Fruit fly (Drosophila melanogaster) whole organism, embryonic: ENCODE measurements around the gene CG32379.

Source experiments
- Blimp-1 ChIP-seq: fragments of 200-800 bp; sonication (Bioruptor generic); optimal IDR thresholded peaks from 3 replicates; lab custom pipeline; 2018; ENCODE audit warnings: missing biosample characterization, missing genetic modification characterization, mild to moderate bottlenecking, moderate library complexity, missing genetic modification reagents
- CG10565 ChIP-seq: fragments of 200-800 bp; sonication (Bioruptor generic); optimal IDR thresholded peaks from 3 replicates; lab custom pipeline; 2016; ENCODE audit warnings: missing biosample characterization, mild to moderate bottlenecking, missing genetic modification characterization
- CG11560 ChIP-seq: fragments of 200-800 bp; sonication (Bioruptor generic); IDR thresholded peaks from 3 replicates; pipeline ENCODE4 v1.3.6; 2022; ENCODE audit warnings: missing biosample characterization, missing genetic modification characterization
- CG11696 ChIP-seq: fragments of 200-800 bp; sonication (Bioruptor generic); IDR thresholded peaks from 2 replicates; pipeline ENCODE4 v1.3.6; 2022; ENCODE audit warnings: missing biosample characterization, missing genetic modification characterization
- CG1233 ChIP-seq: fragments of 200-800 bp; sonication (Bioruptor generic); optimal IDR thresholded peaks from 4 replicates; lab custom pipeline; 2018; ENCODE audit warnings: missing biosample characterization, mild to moderate bottlenecking, missing genetic modification characterization
- CG12744 ChIP-seq: fragments of 200-800 bp; sonication (Bioruptor generic); optimal IDR thresholded peaks from 2 replicates; lab custom pipeline; 2016; ENCODE audit warnings: missing biosample characterization, missing genetic modification characterization
- CG14014 ChIP-seq: fragments of 200-800 bp; sonication (Bioruptor generic); IDR thresholded peaks from 2 replicates; pipeline ENCODE4 v1.3.6; 2022; ENCODE audit warnings: missing biosample characterization, missing genetic modification characterization
- CG14710 ChIP-seq: fragments of 200-800 bp; sonication (Bioruptor generic); optimal IDR thresholded peaks from 3 replicates; lab custom pipeline; 2019; ENCODE audit warnings: missing biosample characterization, mild to moderate bottlenecking, missing genetic modification characterization, moderate library complexity
- CG15011 ChIP-seq: fragments of 200-800 bp; sonication (Bioruptor generic); optimal IDR thresholded peaks from 3 replicates; lab custom pipeline; 2018; ENCODE audit warnings: missing biosample characterization, mild to moderate bottlenecking, missing genetic modification characterization
- CG1602 ChIP-seq: fragments of 200-800 bp; sonication (Bioruptor generic); optimal IDR thresholded peaks from 3 replicates; lab custom pipeline; 2016; ENCODE audit warnings: missing biosample characterization, missing genetic modification characterization
- CG1647 ChIP-seq: fragments of 200-800 bp; sonication (Bioruptor generic); optimal IDR thresholded peaks from 3 replicates; lab custom pipeline; 2016; ENCODE audit warnings: missing biosample characterization, missing genetic modification characterization
- CG17359 ChIP-seq: fragments of 200-800 bp; sonication (Bioruptor generic); optimal IDR thresholded peaks from 3 replicates; lab custom pipeline; 2018; ENCODE audit warnings: missing biosample characterization, mild to moderate bottlenecking, missing genetic modification characterization, moderate library complexity
- CG2120 ChIP-seq: fragments of 200-800 bp; sonication (Bioruptor generic); optimal IDR thresholded peaks from 3 replicates; lab custom pipeline; 2016; ENCODE audit warnings: missing biosample characterization, missing genetic modification characterization
- CG33213 ChIP-seq: fragments of 200-800 bp; sonication (Bioruptor generic); optimal IDR thresholded peaks from 3 replicates; lab custom pipeline; 2016; ENCODE audit warnings: missing biosample characterization, missing genetic modification characterization
- CG3726 ChIP-seq: fragments of 200-800 bp; sonication (Bioruptor generic); IDR thresholded peaks from 3 replicates; pipeline ENCODE4, ENCODE4 v1.3.6; 2022; ENCODE audit warnings: missing biosample characterization, missing genetic modification characterization
- CG4404 ChIP-seq: fragments of 200-800 bp; sonication (Bioruptor generic); IDR thresholded peaks from 2 replicates; pipeline ENCODE4 v1.3.6; 2022; ENCODE audit warnings: missing biosample characterization, missing genetic modification characterization
- CG4820 ChIP-seq: fragments of 200-800 bp; sonication (Bioruptor generic); optimal IDR thresholded peaks from 3 replicates; lab custom pipeline; 2016; ENCODE audit warnings: missing biosample characterization, missing genetic modification characterization
- CG6813 ChIP-seq: fragments of 200-800 bp; sonication (Bioruptor generic); optimal IDR thresholded peaks from 2 replicates; lab custom pipeline; 2017; ENCODE audit warnings: missing biosample characterization, missing genetic modification characterization, mild to moderate bottlenecking, moderate library complexity, missing genetic modification reagents
- CG7271 ChIP-seq: fragments of 200-800 bp; sonication (Bioruptor generic); optimal IDR thresholded peaks from 2 replicates; lab custom pipeline; 2018; ENCODE audit warnings: missing biosample characterization, mild to moderate bottlenecking, missing genetic modification characterization, moderate library complexity
- CG7745 ChIP-seq: fragments of 200-800 bp; sonication (Bioruptor generic); optimal IDR thresholded peaks from 2 replicates; lab custom pipeline; 2018; ENCODE audit warnings: missing biosample characterization, mild to moderate bottlenecking, missing genetic modification characterization, moderate library complexity
- CG7839 ChIP-seq: fragments of 200-800 bp; sonication (Bioruptor generic); optimal IDR thresholded peaks from 3 replicates; lab custom pipeline; 2018; ENCODE audit warnings: missing biosample characterization, mild to moderate bottlenecking, missing genetic modification characterization, moderate library complexity
- CG8924 ChIP-seq: fragments of 200-800 bp; optimal IDR thresholded peaks from 3 replicates; lab custom pipeline; 2019; ENCODE audit warnings: missing biosample characterization, mild to moderate bottlenecking, missing genetic modification characterization, moderate library complexity
- CG8944 ChIP-seq: fragments of 200-800 bp; sonication (Bioruptor generic); optimal IDR thresholded peaks from 3 replicates; lab custom pipeline; 2016; ENCODE audit warnings: missing biosample characterization, missing genetic modification characterization
- CG9437 ChIP-seq: fragments of 200-800 bp; sonication (Bioruptor generic); optimal IDR thresholded peaks from 2 replicates; lab custom pipeline; 2018; ENCODE audit warnings: missing biosample characterization, mild to moderate bottlenecking, missing genetic modification characterization
- CG9727 ChIP-seq: fragments of 200-800 bp; sonication (Bioruptor generic); optimal IDR thresholded peaks from 3 replicates; lab custom pipeline; 2017; ENCODE audit warnings: missing biosample characterization, mild to moderate bottlenecking, missing genetic modification characterization
- CG9932 ChIP-seq: fragments of 200-800 bp; sonication (Bioruptor generic); IDR thresholded peaks from 2 replicates; pipeline ENCODE4 v1.3.6; 2022; ENCODE audit warnings: missing biosample characterization, missing genetic modification characterization
- Camta ChIP-seq: fragments of 200-800 bp; sonication (Bioruptor generic); optimal IDR thresholded peaks from 2 replicates; lab custom pipeline; 2016; ENCODE audit warnings: missing biosample characterization, missing genetic modification characterization
- Dll ChIP-seq: fragments of 200-800 bp; sonication (Bioruptor generic); IDR thresholded peaks from 4 replicates; pipeline ENCODE4 v1.3.6; 2022; ENCODE audit warnings: missing biosample characterization, missing genetic modification characterization; ENCODE audit not compliant: partially characterized antibody
- Hmx ChIP-seq: fragments of 200-800 bp; sonication (Bioruptor generic); optimal IDR thresholded peaks from 2 replicates; lab custom pipeline; 2016; ENCODE audit warnings: missing biosample characterization, missing genetic modification characterization
- Med ChIP-seq: fragments of 200-800 bp; sonication (Bioruptor generic); peaks from one replicate; lab custom pipeline; 2016; ENCODE audit warnings: missing biosample characterization, missing genetic modification characterization, mild to moderate bottlenecking, inconsistent platforms, moderate library complexity
- Meics ChIP-seq: fragments of 200-800 bp; sonication (Bioruptor generic); optimal IDR thresholded peaks from 2 replicates; lab custom pipeline; 2017; ENCODE audit warnings: missing biosample characterization, mild to moderate bottlenecking, missing genetic modification characterization
- NK7.1 ChIP-seq: fragments of 200-800 bp; sonication (Bioruptor generic); optimal IDR thresholded peaks from 3 replicates; lab custom pipeline; 2016; ENCODE audit warnings: missing biosample characterization, missing genetic modification characterization
- Nf-YC ChIP-seq: fragments of 200-800 bp; optimal IDR thresholded peaks from 3 replicates; lab custom pipeline; 2019; ENCODE audit warnings: missing biosample characterization, mild to moderate bottlenecking, missing genetic modification characterization, moderate library complexity
- Ptx1 ChIP-seq: fragments of 200-800 bp; sonication (Bioruptor generic); IDR thresholded peaks from 2 replicates; pipeline ENCODE4 v1.3.6; 2022; ENCODE audit warnings: missing biosample characterization, missing genetic modification characterization
- Sry-δ ChIP-seq: fragments of 200-800 bp; sonication (Bioruptor generic); optimal IDR thresholded peaks from 2 replicates; lab custom pipeline; 2016; ENCODE audit warnings: missing biosample characterization, missing genetic modification characterization
- Stat92E ChIP-seq, 3 experiments: fragments of >200 bp in 2 of 3; fragments of 200-800 bp in 1 of 3; sonication (Bioruptor generic) in 1 of 3; optimal IDR thresholded peaks; 2 replicates each; lab custom pipeline; 2017 to 2019; ENCODE audit warnings: missing biosample characterization in 3 of 3, missing genetic modification characterization in 3 of 3, mild to moderate bottlenecking in 1 of 3, moderate library complexity in 1 of 3
- bab2 ChIP-seq: fragments of 200-800 bp; sonication (Bioruptor generic); optimal IDR thresholded peaks from 2 replicates; lab custom pipeline; 2016; ENCODE audit warnings: missing biosample characterization, missing genetic modification characterization
- bcd ChIP-seq: fragments of 200-800 bp; sonication (Bioruptor generic); optimal IDR thresholded peaks from 2 replicates; lab custom pipeline; 2017; ENCODE audit warnings: missing biosample characterization, mild to moderate bottlenecking, missing genetic modification characterization
- bowl ChIP-seq: fragments of 200-800 bp; sonication (Bioruptor generic); IDR thresholded peaks from 2 replicates; pipeline ENCODE4 v1.3.6; 2022; ENCODE audit warnings: missing biosample characterization, missing genetic modification characterization
- br ChIP-seq: fragments of >200 bp; optimal IDR thresholded peaks from 2 replicates; lab custom pipeline; 2017
- da ChIP-seq: fragments of 200-800 bp; sonication (Bioruptor generic); optimal IDR thresholded peaks from 2 replicates; lab custom pipeline; 2016; ENCODE audit warnings: missing biosample characterization, missing genetic modification characterization
- en ChIP-seq: fragments of 200-800 bp; sonication (Bioruptor generic); optimal IDR thresholded peaks from 2 replicates; lab custom pipeline; 2016; ENCODE audit warnings: missing biosample characterization, missing genetic modification characterization
- gem ChIP-seq: fragments of 200-800 bp; sonication (Bioruptor generic); optimal IDR thresholded peaks from 2 replicates; lab custom pipeline; 2019; ENCODE audit warnings: missing biosample characterization, mild to moderate bottlenecking, missing genetic modification characterization, moderate library complexity
- ham ChIP-seq: fragments of 200-800 bp; sonication (Bioruptor generic); IDR thresholded peaks from 2 replicates; pipeline ENCODE4 v1.3.6; 2022; ENCODE audit warnings: missing biosample characterization, missing genetic modification characterization
- kah ChIP-seq: fragments of 200-800 bp; sonication (Bioruptor generic); optimal IDR thresholded peaks from 2 replicates; lab custom pipeline; 2018; ENCODE audit warnings: missing biosample characterization, mild to moderate bottlenecking, missing genetic modification characterization
- mld ChIP-seq: fragments of 200-800 bp; sonication (Bioruptor generic); IDR thresholded peaks from 3 replicates; pipeline ENCODE4 v1.3.6; 2022; ENCODE audit warnings: missing biosample characterization, missing genetic modification characterization; ENCODE audit not compliant: partially characterized antibody
- nom ChIP-seq: fragments of 200-800 bp; sonication (Bioruptor generic); optimal IDR thresholded peaks from 2 replicates; lab custom pipeline; 2017; ENCODE audit warnings: missing biosample characterization, missing genetic modification characterization, mild to moderate bottlenecking, moderate library complexity, missing genetic modification reagents
- tap ChIP-seq: fragments of 200-800 bp; optimal IDR thresholded peaks from 3 replicates; lab custom pipeline; 2019; ENCODE audit warnings: missing biosample characterization, mild to moderate bottlenecking, missing genetic modification characterization, moderate library complexity
- tgo ChIP-seq: fragments of 200-800 bp; sonication (Bioruptor generic); IDR thresholded peaks from 3 replicates; pipeline ENCODE4 v1.3.6; 2022; ENCODE audit warnings: missing biosample characterization, missing genetic modification characterization
- zf30C ChIP-seq: fragments of 200-800 bp; sonication (Bioruptor generic); optimal IDR thresholded peaks from 3 replicates; lab custom pipeline; 2018; ENCODE audit warnings: missing biosample characterization, mild to moderate bottlenecking, missing genetic modification characterization

The CG32379 gene

DNA sequence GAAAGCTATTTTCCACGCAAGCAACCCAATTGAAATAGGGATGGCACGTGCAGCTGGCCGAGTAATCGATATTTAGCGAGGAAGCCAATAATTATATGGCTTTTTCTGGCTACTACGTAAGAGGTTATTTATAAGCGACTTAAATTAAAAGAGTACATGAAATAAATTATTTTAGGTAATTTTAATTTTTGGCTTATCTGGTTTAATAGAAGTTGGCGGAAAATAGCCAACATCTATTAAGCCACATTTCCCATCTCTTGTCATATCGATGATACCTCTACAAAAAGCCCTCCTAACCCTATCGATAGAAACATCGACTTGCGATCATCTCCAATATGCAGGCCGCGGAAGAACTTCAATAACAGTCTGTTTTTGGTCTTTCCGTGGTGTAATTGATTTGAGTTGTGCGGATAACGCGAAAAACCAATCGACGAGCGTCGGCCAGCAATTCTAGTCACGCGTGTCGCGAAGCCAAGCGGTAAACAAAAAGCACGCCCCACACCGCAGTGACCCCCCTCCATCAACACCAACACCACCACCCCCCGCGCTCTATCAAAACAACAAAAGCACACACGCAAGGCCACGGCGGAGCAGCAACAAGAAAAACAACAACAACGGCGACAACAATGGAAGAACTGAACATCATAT is 48.0 kb upstream of the CG32379 start, which contains the start of the genes Srp19 and qm (continued):
- no peak for TF ChIP-seq CG7271 (tag; lab: Kevin White, UChicago)
- TF ChIP-seq gem (tag; lab: Kevin White, UChicago), result peak; percentile 76
- no peak for TF ChIP-seq CG3726
- no peak for TF ChIP-seq CG17359 (tag; lab: Kevin White, UChicago)
- TF ChIP-seq Ptx1 (GFP tag; lab: Robert Waterston, UW), result peak; percentile 54; the same call in 1 of the 2 replicates
- TF ChIP-seq tgo (GFP tag; lab: Robert Waterston, UW), result peak; percentile 28
- peak; percentile 46 for TF ChIP-seq CG8924 (tag; lab: Kevin White, UChicago)
- TF ChIP-seq Camta (GFP tag; lab: Kevin White, UChicago), result peak; percentile 53
- TF ChIP-seq zf30C (GFP tag; lab: Kevin White, UChicago), result no peak
- TF ChIP-seq kah (GFP tag; lab: Kevin White, UChicago), result peak; percentile 28
- TF ChIP-seq CG1602, result peak; percentile 36
- TF ChIP-seq NK7.1 (GFP tag; lab: Kevin White, UChicago), result no peak
- TF ChIP-seq CG11696 (GFP tag; lab: Robert Waterston, UW), result no peak
- TF ChIP-seq bab2 (GFP tag; lab: Kevin White, UChicago), result peak; percentile 29
- TF ChIP-seq Dll (GFP tag; lab: Robert Waterston, UW), result peak; percentile 91
- peak; percentile 5 for TF ChIP-seq CG1647
- peak; percentile 14 for TF ChIP-seq Meics (GFP tag; lab: Kevin White, UChicago)
- TF ChIP-seq CG33213 (GFP tag; lab: Kevin White, UChicago), result no peak
- TF ChIP-seq ham (GFP tag; lab: Robert Waterston, UW), result no peak
- peak; percentile 94 for TF ChIP-seq Sry-δ
- no peak for TF ChIP-seq en (GFP tag; lab: Kevin White, UChicago)
- TF ChIP-seq CG1233 (GFP tag; lab: Kevin White, UChicago), result peak; percentile 39
- no peak for TF ChIP-seq Hmx (GFP tag; lab: Kevin White, UChicago)
- no peak for TF ChIP-seq da
- TF ChIP-seq Blimp-1, result no peak
- TF ChIP-seq CG2120 (GFP tag; lab: Kevin White, UChicago), result peak; percentile 78
- TF ChIP-seq nom (GFP tag; lab: Kevin White, UChicago), result peak; percentile 65
- peak; percentile 51 for TF ChIP-seq CG7839 (tag; lab: Kevin White, UChicago)
- TF ChIP-seq br (lab: Kevin White, UChicago), result no peak
- TF ChIP-seq Med (GFP tag; lab: Kevin White, UChicago), result peak; percentile 85
- peak; percentile 6 for TF ChIP-seq CG4820 (GFP tag; lab: Kevin White, UChicago)
- TF ChIP-seq Nf-YC (tag; lab: Kevin White, UChicago), result peak; percentile 28
- TF ChIP-seq CG11560, result no peak
- no peak for TF ChIP-seq tap (tag; lab: Kevin White, UChicago)
- TF ChIP-seq CG7745 (tag; lab: Kevin White, UChicago), result no peak
- peak; percentile 46 for TF ChIP-seq bcd (GFP tag; lab: Kevin White, UChicago)
- peak; percentile 60 for TF ChIP-seq CG14710
- peak; percentile 47 for TF ChIP-seq CG8944 (GFP tag; lab: Kevin White, UChicago)
- peak; percentile 34; the same call in 1 of the 2 replicates for TF ChIP-seq CG4404 (GFP tag; lab: Robert Waterston, UW)
- peak; percentile 59; the same call in 2 of the 3 replicates for TF ChIP-seq mld (GFP tag; lab: Robert Waterston, UW)
- peak; percentile 13 for TF ChIP-seq CG12744 (GFP tag; lab: Kevin White, UChicago)
- peak; percentile 28 for TF ChIP-seq CG9727
- no peak for TF ChIP-seq bowl (GFP tag; lab: Robert Waterston, UW)
- peak in 1 of 3 experiments; percentile 48 for TF ChIP-seq Stat92E (GFP tag; optimal IDR thresholded peaks at IDR 0.05; lab: Kevin White, UChicago)
- no peak for TF ChIP-seq CG6813
- peak; percentile 45 for TF ChIP-seq CG14014 (GFP tag; lab: Robert Waterston, UW)
- peak; percentile 78 for TF ChIP-seq CG9932
- no peak for TF ChIP-seq CG10565 (GFP tag; lab: Kevin White, UChicago)
- TF ChIP-seq CG15011 (GFP tag; lab: Kevin White, UChicago), result no peak
- no peak for TF ChIP-seq CG9437 (GFP tag; lab: Kevin White, UChicago)
